Fruit fly (Drosophila melanogaster) whole organism: ENCODE results near the gene CG31908.

Experiments
- CG8478 ChIP-seq: fragments of >200 bp; optimal IDR thresholded peaks from 2 replicates; lab custom pipeline; 2018; ENCODE audit warnings: inconsistent platforms
- pan ChIP-seq: fragments of >200 bp; optimal IDR thresholded peaks from 2 replicates; lab custom pipeline; 2017
- usp ChIP-seq: fragments of >200 bp; optimal IDR thresholded peaks from 2 replicates; lab custom pipeline; 2017; ENCODE audit warnings: missing biosample characterization, missing genetic modification characterization, mixed read lengths

- TF ChIP-seq usp (GFP tag; lab: Kevin White, UChicago) (no peak), pan (lab: Kevin White, UChicago) (no peak), CG8478 (lab: Kevin White, UChicago) (no peak)
These were observed 16.7 kb downstream of the CG31908 start for dm6 chr2L:7010513-7010912.
